Fruit fly (Drosophila melanogaster): ENCODE data around the gene Ama.
A peak's percentile ranks its signal among the peaks of the same experiment; 100 is the strongest.

Ama gene

DNA sequence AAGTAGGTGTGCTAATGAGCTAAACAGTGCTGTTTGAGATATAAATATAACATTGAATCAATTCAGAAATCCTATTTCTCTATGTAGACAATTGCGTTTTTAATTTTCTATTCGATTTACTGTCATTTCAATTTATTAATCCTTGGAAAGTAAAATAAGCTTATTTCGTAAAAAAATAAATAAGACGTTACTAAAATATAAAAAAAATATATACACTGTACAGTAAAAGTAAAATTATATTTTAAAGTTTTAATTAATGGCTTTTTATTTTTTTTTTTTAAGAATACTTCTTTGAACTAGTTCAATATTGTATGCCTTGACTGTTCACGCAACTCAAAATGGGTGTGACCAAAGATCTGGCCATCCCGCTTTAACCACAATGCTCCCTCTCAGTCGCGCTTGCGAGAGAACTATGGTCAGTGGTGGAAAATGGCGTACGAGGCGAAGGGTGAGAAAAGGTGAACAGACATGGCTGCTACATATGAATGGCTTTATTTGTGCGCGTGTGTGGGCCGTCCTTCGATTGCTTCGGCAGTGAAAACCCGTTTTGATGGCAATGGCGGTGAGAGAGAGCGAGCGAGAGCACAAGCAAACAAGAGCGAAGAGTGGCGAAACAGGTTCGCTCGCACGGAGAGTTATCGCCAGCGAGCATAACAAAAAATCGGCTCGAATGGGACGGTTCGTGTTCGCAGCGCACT lies 28.9 kb downstream of the Ama start, which contains the start of gene Dfd (continued):
- TF ChIP-seq CG7963 (GFP tag; IDR thresholded peaks at IDR 0.05; ENCODE audit: partially characterized antibody) (no peak), hkb (optimal IDR thresholded peaks at IDR 0.05) (no peak), hkb (GFP tag; IDR thresholded peaks at IDR 0.05) (peak; percentile 48), CG17568 (GFP tag; optimal IDR thresholded peaks at IDR 0.05) (no peak), Dbx (GFP tag; IDR thresholded peaks at IDR 0.05) (no peak), CG10366 (GFP tag; IDR thresholded peaks at IDR 0.05) (no peak; the same call in 1 of the 2 replicates), inv (GFP tag; IDR thresholded peaks at IDR 0.05; ENCODE audit: partially characterized antibody) (no peak), ftz-f1 (GFP tag; optimal IDR thresholded peaks at IDR 0.05) (peak; percentile 92), CG2116 (GFP tag; optimal IDR thresholded peaks at IDR 0.05) (peak; percentile 6), nerfin-2 (GFP tag; IDR thresholded peaks at IDR 0.05; ENCODE audit: partially characterized antibody) (no peak), usp (GFP tag; optimal IDR thresholded peaks at IDR 0.05) (no peak), HLH4C (GFP tag; IDR thresholded peaks at IDR 0.05; ENCODE audit: partially characterized antibody) (no peak), Nf-YB (GFP tag; optimal IDR thresholded peaks at IDR 0.05) (peak; percentile 97), CG3995 (GFP tag; optimal IDR thresholded peaks at IDR 0.05) (no peak), vnd (GFP tag; IDR thresholded peaks at IDR 0.05; ENCODE audit: partially characterized antibody) (no peak), Sin3A (optimal IDR thresholded peaks at IDR 0.05) (no peak), CG13287 (GFP tag; IDR thresholded peaks at IDR 0.05; ENCODE audit: partially characterized antibody) (no peak; the same call in 1 of the 2 replicates), CG7745 (tag; optimal IDR thresholded peaks at IDR 0.05) (no peak), Hand (GFP tag; optimal IDR thresholded peaks at IDR 0.05) (no peak), hth (optimal IDR thresholded peaks at IDR 0.05) (no peak), sqz (GFP tag; optimal IDR thresholded peaks at IDR 0.05) (peak; percentile 43), zf30C (GFP tag; optimal IDR thresholded peaks at IDR 0.05) (peak; percentile 34), repo (GFP tag; optimal IDR thresholded peaks at IDR 0.05) (no peak), nmo (GFP tag; optimal IDR thresholded peaks at IDR 0.05) (peak; percentile 66), Dip2 (GFP tag; IDR thresholded peaks at IDR 0.05) (no peak), CG11398 (GFP tag; optimal IDR thresholded peaks at IDR 0.05) (no peak), schlank (tag; optimal IDR thresholded peaks at IDR 0.05) (no peak), CG15601 (tag; optimal IDR thresholded peaks at IDR 0.05) (no peak), Atf-2 (GFP tag; optimal IDR thresholded peaks at IDR 0.05) (no peak), Opbp (GFP tag; IDR thresholded peaks at IDR 0.05; ENCODE audit: partially characterized antibody) (no peak), ac (GFP tag; optimal IDR thresholded peaks at IDR 0.05) (no peak), cas (GFP tag; IDR thresholded peaks at IDR 0.05) (no peak), CG6654 (GFP tag; optimal IDR thresholded peaks at IDR 0.05) (no peak), CG15479 (GFP tag; optimal IDR thresholded peaks at IDR 0.05) (peak; percentile 74), Mad (GFP tag; optimal IDR thresholded peaks at IDR 0.05) (no peak), pnt (GFP tag; optimal IDR thresholded peaks at IDR 0.05) (no peak), tio (GFP tag; optimal IDR thresholded peaks at IDR 0.05) (peak; percentile 48), phol (tag; optimal IDR thresholded peaks at IDR 0.05) (peak; percentile 96), CG16863 (GFP tag; optimal IDR thresholded peaks at IDR 0.05) (no peak), CG2889 (GFP tag; IDR thresholded peaks at IDR 0.05) (no peak), CG8388 (GFP tag; optimal IDR thresholded peaks at IDR 0.05) (peak; percentile 42), CG31441 (GFP tag; IDR thresholded peaks at IDR 0.05) (no peak), fd102C (GFP tag; optimal IDR thresholded peaks at IDR 0.05) (no peak), abd-A (tag; optimal IDR thresholded peaks at IDR 0.05) (no peak), sim (GFP tag; IDR thresholded peaks at IDR 0.05) (no peak), CTCF (GFP tag; optimal IDR thresholded peaks at IDR 0.05) (no peak), CG10321 (GFP tag; IDR thresholded peaks at IDR 0.05) (peak; percentile 95), CG14710 (tag; optimal IDR thresholded peaks at IDR 0.05) (no peak), Optix (GFP tag; IDR thresholded peaks at IDR 0.05) (no peak), CG7357 (GFP tag; IDR thresholded peaks at IDR 0.05) (no peak), Hey (tag; optimal IDR thresholded peaks at IDR 0.05) (peak; percentile 51)

Data from whole organism, embryonic.